Fruit fly (Drosophila melanogaster): ENCODE results near the gene sro.

sro gene

DNA sequence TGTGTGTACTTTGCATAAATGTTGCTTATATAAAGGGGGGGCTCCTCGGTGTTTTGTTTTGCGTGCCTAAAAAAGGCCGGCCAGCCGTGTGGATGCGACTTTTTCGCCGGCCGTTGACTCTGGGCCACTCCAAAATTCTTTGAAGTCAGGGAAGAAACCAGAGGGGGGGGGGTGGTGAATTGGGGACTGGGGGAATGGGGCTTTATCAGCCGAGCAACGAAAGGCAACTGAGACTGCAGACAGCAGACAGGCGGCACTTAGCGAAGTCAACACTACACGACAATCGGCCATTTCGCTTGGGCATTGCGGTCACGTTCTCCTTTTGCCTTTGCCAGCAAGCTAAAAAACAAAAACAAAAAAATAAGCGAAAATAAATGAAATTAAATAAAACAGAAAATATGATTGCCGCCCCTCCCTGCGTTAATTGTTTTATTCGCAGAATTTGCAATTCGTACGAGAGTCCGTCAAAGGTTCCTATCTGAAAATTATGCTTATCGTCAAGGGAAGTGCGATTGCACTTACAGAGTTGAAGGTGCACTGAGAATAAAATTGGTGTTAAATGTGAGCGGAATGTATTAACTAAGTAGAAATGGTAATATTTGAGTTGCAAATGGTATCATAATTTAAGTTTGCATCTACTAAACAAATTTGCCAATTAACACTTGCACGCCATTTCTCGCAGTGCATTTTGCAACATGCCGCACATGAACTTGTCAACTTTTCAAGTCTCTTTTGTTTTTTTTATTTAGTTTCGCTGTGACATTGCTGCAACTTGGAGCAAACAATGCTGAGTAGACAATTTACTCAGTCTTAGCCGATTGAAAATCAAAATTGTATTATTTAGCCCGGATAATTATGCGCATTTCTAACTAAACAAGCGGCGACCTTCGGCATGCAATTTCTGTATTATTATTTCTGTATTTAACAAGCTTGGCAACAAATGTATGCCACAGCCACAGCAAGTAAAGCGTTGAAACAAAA lies 8.1 kb upstream of the sro start:
- TF ChIP-seq Sin3A (optimal IDR thresholded peaks at IDR 0.05) (no peak), insv (optimal IDR thresholded peaks at IDR 0.05) (no peak), Myc (optimal IDR thresholded peaks at IDR 0.05) (no peak), h (optimal IDR thresholded peaks at IDR 0.05) (no peak), psq (optimal IDR thresholded peaks at IDR 0.05) (no peak), ttk (optimal IDR thresholded peaks at IDR 0.05) (no peak)

DNA sequence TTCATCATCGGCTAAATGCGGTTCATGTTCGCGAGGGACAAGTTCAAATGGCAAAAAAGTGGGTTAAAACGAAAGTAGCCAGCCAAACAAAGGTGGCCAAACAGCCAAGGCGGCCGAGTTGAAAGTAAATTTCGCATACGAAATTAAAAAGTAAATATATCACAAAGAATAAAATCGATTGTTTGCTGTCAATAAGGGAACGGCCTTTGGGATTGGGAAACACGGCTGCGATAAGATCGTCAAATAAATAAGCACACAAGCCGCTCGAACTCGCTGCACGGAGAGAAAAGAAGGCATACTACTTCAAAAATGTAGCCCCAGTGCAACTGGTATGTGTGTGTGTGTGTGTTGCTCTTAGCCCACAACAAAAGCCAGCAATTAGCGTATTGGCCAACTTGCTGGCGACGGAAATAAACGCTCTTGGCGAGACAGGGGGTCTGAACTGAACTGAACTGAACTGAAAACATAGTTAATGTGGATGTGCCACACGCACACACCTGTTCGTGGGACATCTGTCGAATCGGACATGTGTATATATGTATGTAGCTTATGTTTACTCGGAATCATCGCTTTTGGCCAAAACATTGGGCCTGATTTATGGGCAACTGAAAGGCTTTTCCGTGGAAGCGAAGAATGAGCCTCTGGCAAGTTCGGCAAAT lies 6.4 kb upstream of the sro start:
- no peak for TF ChIP-seq Sin3A (optimal IDR thresholded peaks at IDR 0.05)
- TF ChIP-seq insv (optimal IDR thresholded peaks at IDR 0.05), result no peak
- TF ChIP-seq h (optimal IDR thresholded peaks at IDR 0.05), result no peak
- TF ChIP-seq psq (optimal IDR thresholded peaks at IDR 0.05), result no peak
- TF ChIP-seq Myc (optimal IDR thresholded peaks at IDR 0.05), result no peak
- TF ChIP-seq ttk (optimal IDR thresholded peaks at IDR 0.05), result no peak

DNA sequence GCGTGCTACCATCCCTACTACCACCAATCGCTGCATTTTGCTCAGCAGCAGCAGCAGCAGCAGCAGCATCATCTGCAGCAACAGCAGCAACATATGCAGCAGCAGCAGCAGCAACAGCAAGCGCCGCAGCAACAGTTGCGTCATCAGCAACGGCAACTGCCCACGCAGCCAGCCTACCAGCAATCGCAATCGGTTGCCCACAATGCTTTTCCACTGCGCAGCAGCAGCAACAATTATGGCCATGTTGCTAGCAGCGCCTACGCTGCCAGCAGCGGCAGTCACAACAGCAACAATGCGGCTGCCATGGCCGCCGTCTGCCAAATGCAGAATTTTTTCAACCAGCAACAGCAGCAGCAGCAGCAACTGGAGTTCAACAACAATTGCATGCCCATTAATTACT lies 4.2 kb upstream of the sro start:
- TF ChIP-seq Sin3A (optimal IDR thresholded peaks at IDR 0.05) (no peak), psq (optimal IDR thresholded peaks at IDR 0.05) (no peak)

DNA sequence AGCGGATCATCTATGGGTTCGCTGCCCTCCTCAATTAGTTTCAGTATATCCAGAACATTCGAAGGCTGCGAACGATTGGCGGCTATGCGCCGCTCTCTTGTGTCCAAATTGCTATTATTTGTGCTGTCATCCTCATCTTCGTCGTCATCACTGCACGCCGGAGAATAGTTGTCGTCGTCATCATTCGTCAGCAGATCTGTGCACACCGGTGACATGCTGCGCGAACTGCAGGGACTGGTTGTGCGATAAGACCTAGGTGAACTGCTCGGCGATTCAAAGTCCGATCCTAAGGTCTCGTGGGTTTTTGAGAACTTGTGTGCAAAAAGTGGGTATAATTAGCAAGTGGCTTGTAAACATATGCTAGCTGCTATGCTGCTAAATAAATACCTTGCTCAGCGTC lies 2.8 kb downstream of the sro start:
- TF ChIP-seq insv (optimal IDR thresholded peaks at IDR 0.05) (no peak), psq (optimal IDR thresholded peaks at IDR 0.05) (no peak), Sin3A (optimal IDR thresholded peaks at IDR 0.05) (no peak), ttk (optimal IDR thresholded peaks at IDR 0.05) (no peak), h (optimal IDR thresholded peaks at IDR 0.05) (no peak), Myc (optimal IDR thresholded peaks at IDR 0.05) (no peak)

DNA sequence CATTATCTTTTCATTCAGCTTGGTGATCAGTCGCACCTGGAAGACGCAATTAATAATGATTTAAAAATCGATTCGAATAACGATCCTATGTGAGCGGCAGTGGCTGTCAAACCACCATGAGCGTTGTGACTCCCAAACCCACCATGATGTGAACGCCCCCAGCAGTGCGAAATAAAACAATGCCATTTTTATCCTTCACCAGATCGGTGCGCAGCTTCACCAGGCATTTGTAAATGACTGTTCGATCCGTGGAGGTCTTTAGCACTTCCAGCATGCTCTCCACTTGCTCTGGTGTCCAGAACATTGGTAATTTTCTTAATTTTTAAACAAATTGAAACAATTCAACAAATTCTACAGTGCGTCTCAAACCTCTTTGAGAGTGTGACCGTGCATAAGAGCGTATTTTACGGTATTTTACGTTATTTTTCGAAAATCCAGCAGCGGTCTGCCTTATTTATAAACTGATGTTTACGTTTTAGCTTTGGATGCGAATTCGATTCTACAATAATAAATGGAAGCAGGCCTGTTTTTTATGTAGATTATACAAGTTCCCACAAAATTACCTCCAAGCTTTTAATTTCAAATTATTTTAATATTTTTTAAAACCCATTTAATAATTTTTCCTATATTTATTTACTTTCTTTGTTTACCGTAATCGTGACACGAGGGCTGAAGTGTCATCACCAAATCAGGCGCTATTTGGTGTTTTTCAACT lies 4.7 kb downstream of the sro start, which contains the start of the genes Rnb and Drice:
Gene Rnb, minus strand, starts transcription at position 389 of the 715 bp plus-strand sequence.
Gene Drice, plus strand, starts transcription at position 693 of the 715 bp plus-strand sequence.
- no peak for TF ChIP-seq insv (optimal IDR thresholded peaks at IDR 0.05)
- no peak for TF ChIP-seq psq (optimal IDR thresholded peaks at IDR 0.05)
- TF ChIP-seq Sin3A (optimal IDR thresholded peaks at IDR 0.05), result no peak
- TF ChIP-seq Myc (optimal IDR thresholded peaks at IDR 0.05), result no peak
- no peak for TF ChIP-seq h (optimal IDR thresholded peaks at IDR 0.05)
- TF ChIP-seq ttk (optimal IDR thresholded peaks at IDR 0.05), result no peak

DNA sequence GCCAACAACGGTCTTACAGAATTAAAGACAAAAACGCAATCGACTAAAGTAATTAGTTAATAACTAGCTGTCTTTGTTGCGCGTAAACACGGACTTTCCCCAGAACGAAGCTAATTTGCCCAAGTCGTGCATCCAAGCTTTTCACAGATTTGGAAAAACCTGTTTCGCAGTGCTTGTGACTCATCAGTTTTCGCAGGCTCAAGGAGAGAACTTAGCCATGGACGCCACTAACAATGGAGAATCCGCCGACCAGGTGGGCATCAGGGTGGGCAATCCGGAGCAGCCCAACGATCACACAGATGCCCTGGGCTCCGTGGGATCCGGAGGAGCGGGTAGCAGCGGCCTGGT lies 5.3 kb downstream of the sro start:
- TF ChIP-seq ttk (optimal IDR thresholded peaks at IDR 0.05), result no peak
- TF ChIP-seq Myc (optimal IDR thresholded peaks at IDR 0.05), result no peak
- TF ChIP-seq insv (optimal IDR thresholded peaks at IDR 0.05), result no peak

DNA sequence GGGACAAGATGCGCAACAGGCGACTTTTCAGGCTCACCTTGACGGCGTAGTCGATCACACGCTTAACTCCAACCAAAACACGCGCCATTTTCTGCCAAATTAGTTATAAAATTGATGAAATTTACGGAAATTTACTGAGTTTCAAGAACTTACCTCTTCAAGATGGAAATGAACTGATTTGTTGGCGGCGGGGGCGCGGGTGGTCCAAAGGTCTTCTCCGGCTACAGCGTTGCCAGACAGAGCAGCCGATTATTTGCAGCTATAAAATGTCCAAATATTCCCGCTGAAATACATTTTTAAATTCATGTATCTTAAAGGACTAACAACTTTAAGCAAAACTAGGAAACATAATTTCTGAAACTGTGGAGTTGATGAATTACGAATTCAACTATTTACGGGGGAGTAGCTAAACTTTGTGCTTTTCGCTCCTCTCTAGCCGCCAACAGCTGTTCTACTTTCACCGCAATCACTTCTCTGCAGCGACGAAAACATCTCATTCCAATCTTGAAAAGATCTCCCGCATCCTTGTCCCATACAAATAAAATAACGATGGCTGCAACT lies 8.4 kb downstream of the sro start, which contains the start of the genes Etfb and CG7789:
Gene Etfb, minus strand, starts transcription at position 193 of the 561 bp plus-strand sequence.
Gene CG7789, plus strand, starts transcription at position 444 of the 561 bp plus-strand sequence.
- TF ChIP-seq Myc (optimal IDR thresholded peaks at IDR 0.05) (no peak), psq (optimal IDR thresholded peaks at IDR 0.05) (no peak), h (optimal IDR thresholded peaks at IDR 0.05) (no peak), insv (optimal IDR thresholded peaks at IDR 0.05) (no peak), ttk (optimal IDR thresholded peaks at IDR 0.05) (no peak), Sin3A (optimal IDR thresholded peaks at IDR 0.05) (no peak)

DNA sequence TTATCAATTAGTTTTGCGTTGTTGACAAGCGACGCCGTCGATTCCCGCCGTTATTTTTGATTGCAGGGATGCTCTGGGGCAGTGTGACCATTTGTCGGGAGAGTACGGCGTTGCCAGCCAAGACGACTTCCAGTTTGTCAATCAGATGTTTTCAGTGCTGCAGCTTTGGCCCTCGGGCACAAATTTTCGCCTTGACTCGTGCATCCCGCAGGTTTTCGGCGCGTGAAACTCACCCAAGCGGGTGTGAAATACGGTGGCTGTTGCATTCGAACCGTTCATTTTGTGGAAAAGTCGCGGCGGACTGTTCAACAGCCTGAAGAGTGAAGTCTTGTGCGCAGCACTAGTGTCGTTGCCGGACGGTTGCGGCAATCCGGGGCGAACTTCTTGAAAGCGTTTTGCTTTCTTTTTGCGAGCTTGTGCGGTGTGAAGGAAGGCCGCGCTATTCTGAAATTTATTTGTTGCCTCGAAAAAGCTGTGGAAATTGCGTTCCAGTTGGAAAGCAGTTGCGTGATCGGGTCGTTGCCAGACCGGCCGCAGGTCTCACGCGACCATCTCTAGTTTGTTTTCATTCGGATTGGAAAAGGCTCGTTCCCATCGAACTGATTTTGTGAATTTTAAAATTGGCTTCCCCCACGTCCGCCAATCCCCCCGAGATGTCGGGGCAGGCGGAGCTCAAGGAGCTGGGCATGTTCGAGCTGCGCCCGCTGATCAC lies 12.4 kb downstream of the sro start, which contains the start of the genes ca and ncd:
Gene ca, plus strand, starts transcription at position 130 of the 712 bp plus-strand sequence.
Gene ncd, minus strand, starts transcription at position 446 of the 712 bp plus-strand sequence.
- no peak for TF ChIP-seq psq (optimal IDR thresholded peaks at IDR 0.05)
- TF ChIP-seq h (optimal IDR thresholded peaks at IDR 0.05), result no peak
- TF ChIP-seq Sin3A (optimal IDR thresholded peaks at IDR 0.05), result no peak
- TF ChIP-seq insv (optimal IDR thresholded peaks at IDR 0.05), result no peak
- no peak for TF ChIP-seq Myc (optimal IDR thresholded peaks at IDR 0.05)
- no peak for TF ChIP-seq ttk (optimal IDR thresholded peaks at IDR 0.05)

DNA sequence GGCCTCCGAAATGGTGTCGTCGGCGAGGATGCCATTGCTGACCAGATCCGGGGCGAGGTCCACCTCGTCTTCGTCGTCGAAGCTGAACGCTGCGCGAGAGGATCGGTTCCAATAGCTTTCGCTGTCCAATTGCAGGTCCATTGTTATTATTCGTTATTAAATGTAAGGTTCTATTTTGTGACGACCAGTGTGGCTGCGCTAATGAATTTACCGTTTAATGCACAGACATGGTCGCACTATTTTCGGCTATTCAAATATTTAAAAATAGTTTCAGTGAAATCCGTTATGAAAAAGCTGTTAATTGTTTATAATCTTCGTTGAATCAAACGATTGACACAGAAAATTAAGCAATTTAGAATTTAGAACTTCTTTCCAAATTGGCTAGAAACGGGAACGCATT lies 21.9 kb downstream of the sro start, which contains the start of gene Vps16B:
Gene Vps16B, minus strand, starts transcription at position 186 of the 400 bp plus-strand sequence.
- TF ChIP-seq h (optimal IDR thresholded peaks at IDR 0.05), result no peak
- TF ChIP-seq Myc (optimal IDR thresholded peaks at IDR 0.05), result no peak
- no peak for TF ChIP-seq ttk (optimal IDR thresholded peaks at IDR 0.05)
- TF ChIP-seq psq (optimal IDR thresholded peaks at IDR 0.05), result no peak
- no peak for TF ChIP-seq insv (optimal IDR thresholded peaks at IDR 0.05)
- no peak for TF ChIP-seq Sin3A (optimal IDR thresholded peaks at IDR 0.05)

DNA sequence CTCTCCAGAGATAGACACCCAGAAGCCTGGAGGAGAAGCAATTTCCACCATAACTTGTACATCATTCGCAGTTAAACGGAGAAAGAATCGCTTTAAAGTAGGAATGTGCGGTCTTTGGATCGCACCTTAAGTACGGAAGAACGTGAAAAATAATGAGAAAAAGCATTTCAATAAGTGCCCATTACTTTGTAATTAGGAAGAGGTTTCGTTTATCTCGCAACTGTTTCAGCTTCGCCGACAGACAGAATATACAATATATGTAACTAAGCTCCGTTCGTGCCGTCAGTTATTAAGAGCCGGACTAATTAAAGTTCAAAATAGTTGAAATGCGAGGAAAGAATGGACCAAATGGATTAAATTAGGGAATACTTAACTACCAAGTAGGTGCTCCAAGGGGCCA lies 23.3 kb downstream of the sro start, which contains the start of gene CG7829:
Gene CG7829, minus strand, starts transcription at position 101 of the 400 bp plus-strand sequence.
- no peak for TF ChIP-seq psq (optimal IDR thresholded peaks at IDR 0.05)
- no peak for TF ChIP-seq Myc (optimal IDR thresholded peaks at IDR 0.05)
- TF ChIP-seq h (optimal IDR thresholded peaks at IDR 0.05), result no peak
- no peak for TF ChIP-seq insv (optimal IDR thresholded peaks at IDR 0.05)
- TF ChIP-seq Sin3A (optimal IDR thresholded peaks at IDR 0.05), result no peak
- TF ChIP-seq ttk (optimal IDR thresholded peaks at IDR 0.05), result no peak

Data from Kc167 (cell line).